Fruit fly (Drosophila melanogaster) whole organism, embryonic: ENCODE data around the gene CtsF.

Source experiments
- Atf3 ChIP-seq: fragments of 200-800 bp; sonication (Bioruptor generic); optimal IDR thresholded peaks from 3 replicates; lab custom pipeline; 2016; ENCODE audit warnings: missing biosample characterization, missing genetic modification characterization
- Awh ChIP-seq: fragments of 200-800 bp; sonication (Bioruptor generic); IDR thresholded peaks from 2 replicates; pipeline ENCODE4, ENCODE4 v1.3.6; 2022; ENCODE audit warnings: missing biosample characterization, missing genetic modification characterization
- Bgb ChIP-seq: fragments of 200-800 bp; sonication (Bioruptor generic); IDR thresholded peaks from 2 replicates; pipeline ENCODE4 v1.3.6; 2022; ENCODE audit warnings: missing biosample characterization, missing genetic modification characterization; ENCODE audit not compliant: partially characterized antibody
- CG10366 ChIP-seq: fragments of 200-800 bp; sonication (Bioruptor generic); IDR thresholded peaks from 2 replicates; pipeline ENCODE4 v1.3.6; 2022; ENCODE audit warnings: missing biosample characterization, missing genetic modification characterization
- CG11560 ChIP-seq: fragments of 200-800 bp; sonication (Bioruptor generic); IDR thresholded peaks from 3 replicates; pipeline ENCODE4 v1.3.6; 2022; ENCODE audit warnings: missing biosample characterization, missing genetic modification characterization
- CG11695 ChIP-seq: fragments of 200-800 bp; sonication (Bioruptor generic); IDR thresholded peaks from 3 replicates; pipeline ENCODE4 v1.3.6; 2022; ENCODE audit warnings: missing biosample characterization, missing genetic modification characterization
- CG12659 ChIP-seq: fragments of 200-800 bp; sonication (Bioruptor generic); optimal IDR thresholded peaks from 3 replicates; lab custom pipeline; 2017; ENCODE audit warnings: mild to moderate bottlenecking, missing biosample characterization, missing genetic modification reagents, missing genetic modification characterization
- CG15073 ChIP-seq: fragments of 200-800 bp; sonication (Bioruptor generic); optimal IDR thresholded peaks from 2 replicates; lab custom pipeline; 2016; ENCODE audit warnings: missing biosample characterization, missing genetic modification characterization
- CG1603 ChIP-seq: fragments of 200-800 bp; sonication (Bioruptor generic); optimal IDR thresholded peaks from 2 replicates; lab custom pipeline; 2019; ENCODE audit warnings: missing biosample characterization, mild to moderate bottlenecking, missing genetic modification characterization, moderate library complexity
- CG16779 ChIP-seq: fragments of 200-800 bp; sonication (Bioruptor generic); IDR thresholded peaks from 2 replicates; pipeline ENCODE4 v1.3.6; 2022; ENCODE audit warnings: missing biosample characterization, missing genetic modification characterization
- CG17568 ChIP-seq: fragments of 200-800 bp; sonication (Bioruptor generic); optimal IDR thresholded peaks from 2 replicates; lab custom pipeline; 2018; ENCODE audit warnings: missing biosample characterization, mild to moderate bottlenecking, missing genetic modification characterization, moderate library complexity
- CG17802 ChIP-seq: fragments of 200-800 bp; sonication (Bioruptor generic); optimal IDR thresholded peaks from 2 replicates; lab custom pipeline; 2018; ENCODE audit warnings: missing biosample characterization, mild to moderate bottlenecking, missing genetic modification characterization, moderate library complexity
- CG18011 ChIP-seq: fragments of 200-800 bp; sonication (Bioruptor generic); optimal IDR thresholded peaks from 2 replicates; lab custom pipeline; 2017; ENCODE audit warnings: missing biosample characterization, missing genetic modification characterization, mild to moderate bottlenecking, moderate library complexity, missing genotype
- CG2889 ChIP-seq: fragments of 200-800 bp; sonication (Bioruptor generic); IDR thresholded peaks from 3 replicates; pipeline ENCODE4 v1.3.6; 2022; ENCODE audit warnings: missing biosample characterization, missing genetic modification characterization
- CG33213 ChIP-seq: fragments of 200-800 bp; sonication (Bioruptor generic); optimal IDR thresholded peaks from 3 replicates; lab custom pipeline; 2016; ENCODE audit warnings: missing biosample characterization, missing genetic modification characterization
- CG34376 ChIP-seq: fragments of 200-800 bp; sonication (Bioruptor generic); optimal IDR thresholded peaks from 2 replicates; lab custom pipeline; 2018; ENCODE audit warnings: missing biosample characterization, mild to moderate bottlenecking, missing genetic modification characterization
- CG34422 ChIP-seq: fragments of 200-800 bp; sonication (Bioruptor generic); IDR thresholded peaks from 3 replicates; pipeline ENCODE4 v1.3.6; 2022; ENCODE audit warnings: missing biosample characterization, missing genetic modification characterization
- CG43689 ChIP-seq: fragments of 200-800 bp; sonication (Bioruptor generic); IDR thresholded peaks from 2 replicates; pipeline ENCODE4 v1.3.6; 2022; ENCODE audit warnings: missing biosample characterization, missing genetic modification characterization
- CG4707 ChIP-seq: fragments of 200-800 bp; sonication (Bioruptor generic); optimal IDR thresholded peaks from 2 replicates; lab custom pipeline; 2018; ENCODE audit warnings: missing biosample characterization, mild to moderate bottlenecking, missing genetic modification characterization, moderate library complexity
- CG5245 ChIP-seq: fragments of 200-800 bp; sonication (Bioruptor generic); optimal IDR thresholded peaks from 3 replicates; lab custom pipeline; 2016; ENCODE audit warnings: missing biosample characterization, missing genetic modification characterization
- CG8089 ChIP-seq: fragments of 200-800 bp; sonication (Bioruptor generic); optimal IDR thresholded peaks from 3 replicates; lab custom pipeline; 2016; ENCODE audit warnings: missing biosample characterization, missing genetic modification characterization
- CG8388 ChIP-seq: fragments of 200-800 bp; sonication (Bioruptor generic); optimal IDR thresholded peaks from 2 replicates; lab custom pipeline; 2019; ENCODE audit warnings: missing biosample characterization, mild to moderate bottlenecking, missing genetic modification characterization, moderate library complexity
- CG9437 ChIP-seq: fragments of 200-800 bp; sonication (Bioruptor generic); optimal IDR thresholded peaks from 2 replicates; lab custom pipeline; 2018; ENCODE audit warnings: missing biosample characterization, mild to moderate bottlenecking, missing genetic modification characterization
- CHES-1-like ChIP-seq: fragments of 200-800 bp; sonication (Bioruptor generic); optimal IDR thresholded peaks from 2 replicates; lab custom pipeline; 2016; ENCODE audit warnings: missing biosample characterization, missing genetic modification characterization
- Doc2 ChIP-seq: fragments of 200-800 bp; sonication (Bioruptor generic); IDR thresholded peaks from 2 replicates; pipeline ENCODE4 v1.3.6; 2022; ENCODE audit warnings: missing biosample characterization, missing genetic modification characterization
- Hand ChIP-seq: fragments of 200-800 bp; sonication (Bioruptor generic); optimal IDR thresholded peaks from 2 replicates; lab custom pipeline; 2017; ENCODE audit warnings: mild to moderate bottlenecking, missing biosample characterization, missing genetic modification reagents, missing genetic modification characterization
- HmgD ChIP-seq: fragments of 200-800 bp; sonication (Bioruptor generic); optimal IDR thresholded peaks from 3 replicates; lab custom pipeline; 2016; ENCODE audit warnings: missing biosample characterization, missing genetic modification characterization
- Med ChIP-seq: fragments of 200-800 bp; sonication (Bioruptor generic); peaks from one replicate; lab custom pipeline; 2016; ENCODE audit warnings: missing biosample characterization, missing genetic modification characterization, mild to moderate bottlenecking, inconsistent platforms, moderate library complexity
- NK7.1 ChIP-seq: fragments of 200-800 bp; sonication (Bioruptor generic); optimal IDR thresholded peaks from 3 replicates; lab custom pipeline; 2016; ENCODE audit warnings: missing biosample characterization, missing genetic modification characterization
- Neu2 ChIP-seq: fragments of 200-800 bp; sonication (Bioruptor generic); optimal IDR thresholded peaks from 3 replicates; lab custom pipeline; 2016; ENCODE audit warnings: missing biosample characterization, missing genetic modification characterization, borderline replicate concordance
- Nf-YB ChIP-seq: fragments of 200-800 bp; sonication (Bioruptor generic); optimal IDR thresholded peaks from 3 replicates; lab custom pipeline; 2019; ENCODE audit warnings: missing biosample characterization, mild to moderate bottlenecking, missing genetic modification characterization, moderate library complexity
- NfI ChIP-seq: fragments of 200-800 bp; sonication (Bioruptor generic); optimal IDR thresholded peaks from 3 replicates; lab custom pipeline; 2018; ENCODE audit warnings: missing biosample characterization, mild to moderate bottlenecking, missing genetic modification characterization, moderate library complexity
- Optix ChIP-seq: fragments of 200-800 bp; sonication (Bioruptor generic); IDR thresholded peaks from 3 replicates; pipeline ENCODE4 v1.3.6; 2022; ENCODE audit warnings: missing biosample characterization, missing genetic modification characterization
- al ChIP-seq: fragments of 200-800 bp; sonication (Bioruptor generic); IDR thresholded peaks from 2 replicates; pipeline ENCODE4 v1.3.6; 2022; ENCODE audit warnings: missing biosample characterization, missing genetic modification characterization
- ash1 ChIP-seq: fragments of 200-800 bp; sonication (Bioruptor generic); optimal IDR thresholded peaks from 2 replicates; lab custom pipeline; 2018; ENCODE audit warnings: missing biosample characterization, mild to moderate bottlenecking, missing genetic modification characterization
- bcd ChIP-seq: fragments of 200-800 bp; sonication (Bioruptor generic); optimal IDR thresholded peaks from 2 replicates; lab custom pipeline; 2017; ENCODE audit warnings: missing biosample characterization, mild to moderate bottlenecking, missing genetic modification characterization
- btn ChIP-seq: fragments of 200-800 bp; sonication (Bioruptor generic); optimal IDR thresholded peaks from 2 replicates; lab custom pipeline; 2016; ENCODE audit warnings: missing biosample characterization, missing genetic modification characterization
- chinmo ChIP-seq: fragments of 200-800 bp; sonication (Bioruptor generic); IDR thresholded peaks from 4 replicates; pipeline ENCODE4 v1.3.6; 2022; ENCODE audit warnings: missing biosample characterization, missing genetic modification characterization; ENCODE audit not compliant: partially characterized antibody
- crp ChIP-seq, 2 experiments: fragments of 200-800 bp; sonication (Bioruptor generic); optimal IDR thresholded peaks; 2 replicates in 1 of 2; 3 replicates in 1 of 2; lab custom pipeline; 2017; ENCODE audit warnings: missing biosample characterization in 2 of 2, missing genetic modification characterization in 2 of 2, mild to moderate bottlenecking in 1 of 2, moderate library complexity in 1 of 2
- dpn ChIP-seq, 2 experiments: fragments of 200-800 bp; sonication (Bioruptor generic); optimal IDR thresholded peaks; 3 replicates each; lab custom pipeline; 2016; ENCODE audit warnings: missing biosample characterization in 2 of 2, missing genetic modification characterization in 2 of 2
- hkb ChIP-seq, 2 experiments: fragments of 200-800 bp in 1 of 2; fragments of >200 bp in 1 of 2; sonication (Bioruptor generic) in 1 of 2; IDR thresholded peaks in 1 of 2; optimal IDR thresholded peaks in 1 of 2; 2 replicates each; pipeline versions ENCODE4 v1.3.6 to Lab custom; 2017 to 2022; ENCODE audit warnings: missing biosample characterization in 1 of 2, missing genetic modification characterization in 1 of 2
- maf-S ChIP-seq: fragments of 200-800 bp; sonication (Bioruptor generic); optimal IDR thresholded peaks from 2 replicates; lab custom pipeline; 2016; ENCODE audit warnings: missing biosample characterization, missing genetic modification characterization
- pfk ChIP-seq: fragments of 200-800 bp; sonication (Bioruptor generic); optimal IDR thresholded peaks from 2 replicates; lab custom pipeline; 2018; ENCODE audit warnings: missing biosample characterization, mild to moderate bottlenecking, missing genetic modification characterization, moderate library complexity
- repo ChIP-seq: fragments of 200-800 bp; sonication (Bioruptor generic); optimal IDR thresholded peaks from 2 replicates; lab custom pipeline; 2016; ENCODE audit warnings: missing biosample characterization, missing genetic modification characterization
- ro ChIP-seq: fragments of 200-800 bp; sonication (Bioruptor generic); IDR thresholded peaks from 2 replicates; pipeline ENCODE4 v1.3.6; 2022; ENCODE audit warnings: missing biosample characterization, missing genetic modification characterization
- run ChIP-seq: fragments of 200-800 bp; sonication (Bioruptor generic); optimal IDR thresholded peaks from 3 replicates; lab custom pipeline; 2018; ENCODE audit warnings: missing biosample characterization, mild to moderate bottlenecking, missing genetic modification characterization
- tap ChIP-seq: fragments of 200-800 bp; optimal IDR thresholded peaks from 3 replicates; lab custom pipeline; 2019; ENCODE audit warnings: missing biosample characterization, mild to moderate bottlenecking, missing genetic modification characterization, moderate library complexity
- tio ChIP-seq: fragments of 200-800 bp; sonication (Bioruptor generic); optimal IDR thresholded peaks from 2 replicates; lab custom pipeline; 2017; ENCODE audit warnings: missing biosample characterization, missing genetic modification characterization, inconsistent platforms
- vfl ChIP-seq: fragments of 200-800 bp; sonication (Bioruptor generic); optimal IDR thresholded peaks from 2 replicates; lab custom pipeline; 2016; ENCODE audit warnings: missing biosample characterization, missing genetic modification characterization
- yki ChIP-seq: fragments of >200 bp; optimal IDR thresholded peaks from 3 replicates; lab custom pipeline; 2018

CtsF gene

dm6 chr3R:5250530-5251242 lies 859 bp downstream of the CtsF start (continued):
- TF ChIP-seq CG8089 (GFP tag; lab: Kevin White, UChicago) (no peak), ro (GFP tag; lab: Robert Waterston, UW) (no peak), CHES-1-like (no peak), CG17802 (tag; lab: Kevin White, UChicago) (no peak), CG8388 (GFP tag; lab: Kevin White, UChicago) (no peak), Med (GFP tag; lab: Kevin White, UChicago) (peak; percentile 46), Optix (GFP tag; lab: Robert Waterston, UW) (no peak), Bgb (GFP tag; lab: Robert Waterston, UW) (no peak), CG17568 (no peak), CG33213 (GFP tag; lab: Kevin White, UChicago) (no peak), repo (GFP tag; lab: Kevin White, UChicago) (no peak), maf-S (GFP tag; lab: Kevin White, UChicago) (no peak), HmgD (GFP tag; lab: Kevin White, UChicago) (no peak), al (GFP tag; lab: Robert Waterston, UW) (no peak), ash1 (GFP tag; lab: Kevin White, UChicago) (no peak), Neu2 (GFP tag; lab: Kevin White, UChicago) (no peak), Nf-YB (no peak), run (no peak), CG34422 (GFP tag; lab: Robert Waterston, UW) (no peak), NfI (GFP tag; lab: Kevin White, UChicago) (no peak), Awh (no peak), NK7.1 (GFP tag; lab: Kevin White, UChicago) (no peak), Doc2 (no peak), CG18011 (no peak), dpn (GFP tag; optimal IDR thresholded peaks at IDR 0.05; lab: Kevin White, UChicago) (peak; percentile 11 to 21), chinmo (GFP tag; lab: Robert Waterston, UW) (no peak), CG34376 (GFP tag; lab: Kevin White, UChicago) (no peak), CG16779 (no peak), CG5245 (GFP tag; lab: Kevin White, UChicago) (peak; percentile 3), CG2889 (GFP tag; lab: Robert Waterston, UW) (no peak), vfl (GFP tag; lab: Kevin White, UChicago) (no peak), bcd (GFP tag; lab: Kevin White, UChicago) (no peak), yki (no peak), tap (no peak), CG43689 (GFP tag; lab: Robert Waterston, UW) (no peak), btn (GFP tag; lab: Kevin White, UChicago) (no peak), CG1603 (tag; lab: Kevin White, UChicago) (peak; percentile 16), hkb (optimal IDR thresholded peaks at IDR 0.05; lab: Kevin White, UChicago) (no peak), hkb (GFP tag; IDR thresholded peaks at IDR 0.05; lab: Robert Waterston, UW) (peak; percentile 34; the same call in 1 of the 2 replicates), CG11695 (no peak), pfk (GFP tag; lab: Kevin White, UChicago) (no peak), crp (GFP tag; optimal IDR thresholded peaks at IDR 0.05; lab: Kevin White, UChicago) (no peak), CG15073 (no peak), CG4707 (no peak), CG12659 (GFP tag; lab: Kevin White, UChicago) (no peak), CG9437 (no peak), tio (peak; percentile 20), Hand (GFP tag; lab: Kevin White, UChicago) (no peak), CG10366 (GFP tag; lab: Robert Waterston, UW) (no peak), CG11560 (tag; lab: Robert Waterston, UW) (no peak), Atf3 (GFP tag; lab: Kevin White, UChicago) (no peak)
